Fruit fly (Drosophila melanogaster) whole organism, embryonic: ENCODE measurements around the gene CG1927.
A peak's percentile ranks its signal among the peaks of the same experiment; 100 is the strongest.

Experiments
- Abd-B ChIP-seq: fragments of 200-800 bp; sonication (Bioruptor generic); optimal IDR thresholded peaks from 2 replicates; lab custom pipeline; 2018; ENCODE audit warnings: missing biosample characterization, mild to moderate bottlenecking, missing genetic modification characterization, moderate library complexity
- Aef1 ChIP-seq: fragments of 200-800 bp; sonication (Bioruptor generic); IDR thresholded peaks from 3 replicates; pipeline ENCODE4 v1.3.6; 2022; ENCODE audit warnings: missing biosample characterization, missing genetic modification characterization
- C15 ChIP-seq: fragments of 200-800 bp; sonication (Bioruptor generic); IDR thresholded peaks from 3 replicates; pipeline ENCODE4 v1.3.6; 2022; ENCODE audit warnings: missing biosample characterization, missing genetic modification characterization
- CG10431 ChIP-seq: fragments of 200-800 bp; sonication (Bioruptor generic); optimal IDR thresholded peaks from 3 replicates; lab custom pipeline; 2018; ENCODE audit warnings: missing biosample characterization, mild to moderate bottlenecking, missing genetic modification characterization
- CG11093 ChIP-seq: fragments of 200-800 bp; sonication (Bioruptor generic); IDR thresholded peaks from 3 replicates; pipeline ENCODE4 v1.3.6; 2022; ENCODE audit warnings: missing biosample characterization, missing genetic modification characterization
- CG14710 ChIP-seq: fragments of 200-800 bp; sonication (Bioruptor generic); optimal IDR thresholded peaks from 3 replicates; lab custom pipeline; 2019; ENCODE audit warnings: missing biosample characterization, mild to moderate bottlenecking, missing genetic modification characterization, moderate library complexity
- CG15073 ChIP-seq: fragments of 200-800 bp; sonication (Bioruptor generic); optimal IDR thresholded peaks from 2 replicates; lab custom pipeline; 2016; ENCODE audit warnings: missing biosample characterization, missing genetic modification characterization
- CG15696 ChIP-seq: fragments of 200-800 bp; sonication (Bioruptor generic); optimal IDR thresholded peaks from 2 replicates; lab custom pipeline; 2019; ENCODE audit warnings: missing biosample characterization, mild to moderate bottlenecking, missing genetic modification characterization, moderate library complexity
- CG16815 ChIP-seq: fragments of 200-800 bp; sonication (Bioruptor generic); optimal IDR thresholded peaks from 3 replicates; lab custom pipeline; 2017; ENCODE audit warnings: missing biosample characterization, mild to moderate bottlenecking, missing genetic modification characterization
- CG18011 ChIP-seq: fragments of 200-800 bp; sonication (Bioruptor generic); optimal IDR thresholded peaks from 2 replicates; lab custom pipeline; 2017; ENCODE audit warnings: missing biosample characterization, missing genetic modification characterization, mild to moderate bottlenecking, moderate library complexity, missing genotype
- CG32767 ChIP-seq: fragments of 200-800 bp; sonication (Bioruptor generic); IDR thresholded peaks from 2 replicates; pipeline ENCODE4 v1.3.6; 2022; ENCODE audit warnings: missing biosample characterization, missing genetic modification characterization
- CG32772 ChIP-seq: fragments of 200-800 bp; sonication (Bioruptor generic); IDR thresholded peaks from 2 replicates; pipeline ENCODE4 v1.3.6; 2022; ENCODE audit warnings: missing biosample characterization, missing genetic modification characterization
- CG4424 ChIP-seq: fragments of 200-800 bp; sonication (Bioruptor generic); optimal IDR thresholded peaks from 3 replicates; lab custom pipeline; 2016; ENCODE audit warnings: missing biosample characterization, missing genetic modification characterization
- CG5245 ChIP-seq: fragments of 200-800 bp; sonication (Bioruptor generic); optimal IDR thresholded peaks from 3 replicates; lab custom pipeline; 2016; ENCODE audit warnings: missing biosample characterization, missing genetic modification characterization
- CG6254 ChIP-seq: fragments of 200-800 bp; sonication (Bioruptor generic); optimal IDR thresholded peaks from 3 replicates; lab custom pipeline; 2017; ENCODE audit warnings: mild to moderate bottlenecking, missing biosample characterization, missing genetic modification reagents, missing genetic modification characterization
- CG6272 ChIP-seq: fragments of 200-800 bp; sonication (Bioruptor generic); IDR thresholded peaks from 2 replicates; pipeline ENCODE4 v1.3.6; 2022; ENCODE audit warnings: missing biosample characterization, missing genetic modification characterization
- CG6654 ChIP-seq: fragments of 200-800 bp; sonication (Bioruptor generic); optimal IDR thresholded peaks from 2 replicates; lab custom pipeline; 2017; ENCODE audit warnings: missing biosample characterization, mild to moderate bottlenecking, missing genetic modification characterization
- CG6813 ChIP-seq: fragments of 200-800 bp; sonication (Bioruptor generic); optimal IDR thresholded peaks from 2 replicates; lab custom pipeline; 2017; ENCODE audit warnings: missing biosample characterization, missing genetic modification characterization, mild to moderate bottlenecking, moderate library complexity, missing genetic modification reagents
- CG7556 ChIP-seq: fragments of 200-800 bp; sonication (Bioruptor generic); optimal IDR thresholded peaks from 2 replicates; lab custom pipeline; 2017; ENCODE audit warnings: missing biosample characterization, mild to moderate bottlenecking, missing genetic modification characterization
- CG9817 ChIP-seq: fragments of 200-800 bp; sonication (Bioruptor generic); optimal IDR thresholded peaks from 2 replicates; lab custom pipeline; 2018; ENCODE audit warnings: missing biosample characterization, mild to moderate bottlenecking, missing genetic modification characterization, moderate library complexity
- CG9876 ChIP-seq: fragments of 200-800 bp; sonication (Bioruptor generic); optimal IDR thresholded peaks from 2 replicates; lab custom pipeline; 2016; ENCODE audit warnings: missing biosample characterization, missing genetic modification characterization
- D19B ChIP-seq: fragments of 200-800 bp; sonication (Bioruptor generic); optimal IDR thresholded peaks from 2 replicates; lab custom pipeline; 2017; ENCODE audit warnings: missing biosample characterization, mild to moderate bottlenecking, missing genetic modification characterization
- Dip2 ChIP-seq: fragments of 200-800 bp; sonication (Bioruptor generic); IDR thresholded peaks from 2 replicates; pipeline ENCODE4 v1.3.6; 2022; ENCODE audit warnings: missing biosample characterization, missing genetic modification characterization
- Ets65A ChIP-seq: fragments of 200-800 bp; sonication (Bioruptor generic); peaks from one replicate; lab custom pipeline; 2016; ENCODE audit warnings: missing biosample characterization, missing genetic modification characterization
- GATAe ChIP-seq: fragments of 200-800 bp; sonication (Bioruptor generic); conservative IDR thresholded peaks from 2 replicates; pipeline ENCODE4 v1.3.6; 2022; ENCODE audit warnings: missing biosample characterization, missing genetic modification characterization
- Gug ChIP-seq: fragments of 200-800 bp; sonication (Bioruptor generic); IDR thresholded peaks from 4 replicates; pipeline ENCODE4 v1.3.6; 2022; ENCODE audit warnings: missing biosample characterization, missing genetic modification characterization
- Hmr ChIP-seq: fragments of 200-800 bp; sonication (Bioruptor generic); optimal IDR thresholded peaks from 3 replicates; lab custom pipeline; 2017; ENCODE audit warnings: mild to moderate bottlenecking, missing biosample characterization, missing genetic modification reagents, missing genetic modification characterization
- Max ChIP-seq: fragments of 200-800 bp; sonication (Bioruptor generic); optimal IDR thresholded peaks from 2 replicates; lab custom pipeline; 2016; ENCODE audit warnings: missing biosample characterization, mild to moderate bottlenecking, missing genetic modification characterization
- NK7.1 ChIP-seq: fragments of 200-800 bp; sonication (Bioruptor generic); optimal IDR thresholded peaks from 3 replicates; lab custom pipeline; 2016; ENCODE audit warnings: missing biosample characterization, missing genetic modification characterization
- Ptx1 ChIP-seq: fragments of 200-800 bp; sonication (Bioruptor generic); IDR thresholded peaks from 2 replicates; pipeline ENCODE4 v1.3.6; 2022; ENCODE audit warnings: missing biosample characterization, missing genetic modification characterization
- Sox100B ChIP-seq: fragments of 200-800 bp; sonication (Bioruptor generic); optimal IDR thresholded peaks from 3 replicates; lab custom pipeline; 2018; ENCODE audit warnings: missing biosample characterization, mild to moderate bottlenecking, missing genetic modification characterization
- ash1 ChIP-seq: fragments of 200-800 bp; sonication (Bioruptor generic); optimal IDR thresholded peaks from 2 replicates; lab custom pipeline; 2018; ENCODE audit warnings: missing biosample characterization, mild to moderate bottlenecking, missing genetic modification characterization
- ci ChIP-seq: fragments of 200-800 bp; sonication (Bioruptor generic); IDR thresholded peaks from 3 replicates; pipeline ENCODE4 v1.3.6; 2022; ENCODE audit warnings: missing biosample characterization, missing genetic modification characterization
- dan ChIP-seq: fragments of 200-800 bp; sonication (Bioruptor generic); IDR thresholded peaks from 2 replicates; pipeline ENCODE4 v1.3.6; 2022; ENCODE audit warnings: missing biosample characterization, missing genetic modification characterization
- dati ChIP-seq: fragments of 200-800 bp; sonication (Bioruptor generic); IDR thresholded peaks from 2 replicates; pipeline ENCODE4 v1.3.6; 2022; ENCODE audit warnings: missing biosample characterization, missing genetic modification characterization
- dimm ChIP-seq: fragments of 200-800 bp; sonication (Bioruptor generic); IDR thresholded peaks from 2 replicates; pipeline ENCODE4 v1.3.6; 2022; ENCODE audit warnings: missing biosample characterization, missing genetic modification characterization
- dpn ChIP-seq, 2 experiments: fragments of 200-800 bp; sonication (Bioruptor generic); optimal IDR thresholded peaks; 3 replicates each; lab custom pipeline; 2016; ENCODE audit warnings: missing biosample characterization in 2 of 2, missing genetic modification characterization in 2 of 2
- esg ChIP-seq: fragments of 200-800 bp; sonication (Bioruptor generic); conservative IDR thresholded peaks from 2 replicates; pipeline ENCODE4 v1.3.6; 2022; ENCODE audit warnings: missing biosample characterization, missing genetic modification characterization
- gce ChIP-seq: fragments of 200-800 bp; sonication (Bioruptor generic); IDR thresholded peaks from 3 replicates; pipeline ENCODE4 v1.3.6; 2022; ENCODE audit warnings: missing biosample characterization, missing genetic modification characterization
- gem ChIP-seq: fragments of 200-800 bp; sonication (Bioruptor generic); optimal IDR thresholded peaks from 2 replicates; lab custom pipeline; 2019; ENCODE audit warnings: missing biosample characterization, mild to moderate bottlenecking, missing genetic modification characterization, moderate library complexity
- gfzf ChIP-seq: fragments of 200-800 bp; sonication (Bioruptor generic); optimal IDR thresholded peaks from 2 replicates; lab custom pipeline; 2016; ENCODE audit warnings: missing biosample characterization, mild to moderate bottlenecking, missing genetic modification characterization, moderate library complexity
- gro ChIP-seq: fragments of 200-800 bp; sonication (Bioruptor generic); optimal IDR thresholded peaks from 2 replicates; lab custom pipeline; 2016; ENCODE audit warnings: missing biosample characterization, missing genetic modification characterization
- hkb ChIP-seq, 2 experiments: fragments of 200-800 bp in 1 of 2; fragments of >200 bp in 1 of 2; sonication (Bioruptor generic) in 1 of 2; IDR thresholded peaks in 1 of 2; optimal IDR thresholded peaks in 1 of 2; 2 replicates each; pipeline versions ENCODE4 v1.3.6 to Lab custom; 2017 to 2022; ENCODE audit warnings: missing biosample characterization in 1 of 2, missing genetic modification characterization in 1 of 2
- onecut ChIP-seq: fragments of 200-800 bp; sonication (Bioruptor generic); IDR thresholded peaks from 2 replicates; pipeline ENCODE4 v1.3.6; 2022; ENCODE audit warnings: missing biosample characterization, missing genetic modification characterization
- sc ChIP-seq, 3 experiments: fragments of >200 bp in 2 of 3; fragments of 200-800 bp in 1 of 3; sonication (Bioruptor generic) in 1 of 3; optimal IDR thresholded peaks; 2 replicates in 2 of 3; 3 replicates in 1 of 3; lab custom pipeline; 2017; ENCODE audit warnings: mild to moderate bottlenecking in 1 of 3, missing biosample characterization in 1 of 3, missing genetic modification characterization in 1 of 3, missing genetic modification reagents in 1 of 3
- schlank ChIP-seq: fragments of 200-800 bp; sonication (Bioruptor generic); optimal IDR thresholded peaks from 2 replicates; lab custom pipeline; 2018; ENCODE audit warnings: missing biosample characterization, mild to moderate bottlenecking, missing genetic modification characterization
- shn ChIP-seq: fragments of 200-800 bp; sonication (Bioruptor generic); optimal IDR thresholded peaks from 3 replicates; lab custom pipeline; 2016; ENCODE audit warnings: missing biosample characterization, missing genetic modification characterization
- ssp ChIP-seq: fragments of 200-800 bp; sonication (Bioruptor generic); IDR thresholded peaks from 2 replicates; pipeline ENCODE4 v1.3.6; 2022; ENCODE audit warnings: missing biosample characterization, missing genetic modification characterization
- tap ChIP-seq: fragments of 200-800 bp; optimal IDR thresholded peaks from 3 replicates; lab custom pipeline; 2019; ENCODE audit warnings: missing biosample characterization, mild to moderate bottlenecking, missing genetic modification characterization, moderate library complexity
- zen2 ChIP-seq: fragments of 200-800 bp; sonication (Bioruptor generic); IDR thresholded peaks from 3 replicates; pipeline ENCODE4 v1.3.6; 2022; ENCODE audit warnings: missing biosample characterization, missing genetic modification characterization; ENCODE audit not compliant: partially characterized antibody

Gene CG1927

dm6 chr3L:1962964-1963363 lies 6.9 kb downstream of the CG1927 start, which contains the start of gene SCOT (continued):
- TF ChIP-seq CG6272 (GFP tag; lab: Robert Waterston, UW) = peak; percentile 50; the same call in 1 of the 2 replicates
- no peak for TF ChIP-seq CG18011 (GFP tag; lab: Kevin White, UChicago)
- TF ChIP-seq ssp = peak; percentile 66
- TF ChIP-seq sc (optimal IDR thresholded peaks at IDR 0.05; lab: Kevin White, UChicago) = no peak
- no peak for TF ChIP-seq sc (GFP tag; optimal IDR thresholded peaks at IDR 0.05; lab: Kevin White, UChicago)
- TF ChIP-seq dimm (GFP tag; lab: Robert Waterston, UW) = peak; percentile 49
- TF ChIP-seq Max (GFP tag; lab: Kevin White, UChicago) = no peak
- TF ChIP-seq gro (GFP tag; lab: Kevin White, UChicago) = no peak
- no peak for TF ChIP-seq CG7556
- no peak for TF ChIP-seq GATAe (GFP tag; lab: Robert Waterston, UW)
- TF ChIP-seq gce (GFP tag; lab: Robert Waterston, UW) = peak; percentile 66; the same call in 1 of the 3 replicates
- TF ChIP-seq C15 (GFP tag; lab: Robert Waterston, UW) = no peak
- no peak for TF ChIP-seq hkb (optimal IDR thresholded peaks at IDR 0.05; lab: Kevin White, UChicago)
- TF ChIP-seq hkb (GFP tag; IDR thresholded peaks at IDR 0.05; lab: Robert Waterston, UW) = peak; percentile 85
- TF ChIP-seq Ptx1 = peak; percentile 90
- peak; percentile 65; the same call in 2 of the 3 replicates for TF ChIP-seq CG11093 (GFP tag; lab: Robert Waterston, UW)
- peak; percentile 92 for TF ChIP-seq ci (GFP tag; lab: Robert Waterston, UW)
- TF ChIP-seq dati (GFP tag; lab: Robert Waterston, UW) = peak; percentile 58
- TF ChIP-seq onecut (GFP tag; lab: Robert Waterston, UW) = peak; percentile 64
- TF ChIP-seq CG32772 (GFP tag; lab: Robert Waterston, UW) = peak; percentile 80
- peak; percentile 70 for TF ChIP-seq Aef1 (GFP tag; lab: Robert Waterston, UW)
- peak; percentile 60 to 76 for TF ChIP-seq dpn (GFP tag; optimal IDR thresholded peaks at IDR 0.05; lab: Kevin White, UChicago)
- TF ChIP-seq Hmr (GFP tag; lab: Kevin White, UChicago) = no peak
- TF ChIP-seq gfzf = no peak
- TF ChIP-seq Gug (GFP tag; lab: Robert Waterston, UW) = peak; percentile 75
- TF ChIP-seq Sox100B (GFP tag; lab: Kevin White, UChicago) = no peak
- no peak for TF ChIP-seq CG4424 (GFP tag; lab: Kevin White, UChicago)
- peak; percentile 85 for TF ChIP-seq Ets65A
- TF ChIP-seq CG16815 (GFP tag; lab: Kevin White, UChicago) = peak; percentile 41
- 0 out of 2 replicates have a peak, but pooled peaks have one; percentile 40 for TF ChIP-seq dan (GFP tag; lab: Robert Waterston, UW)
- no peak for TF ChIP-seq tap (tag; lab: Kevin White, UChicago)
- TF ChIP-seq ash1 = no peak
- no peak for TF ChIP-seq gem (tag; lab: Kevin White, UChicago)
- TF ChIP-seq CG5245 (GFP tag; lab: Kevin White, UChicago) = peak; percentile 40
- TF ChIP-seq schlank (tag; lab: Kevin White, UChicago) = no peak
- no peak for TF ChIP-seq CG14710 (tag; lab: Kevin White, UChicago)
- TF ChIP-seq CG15073 (GFP tag; lab: Kevin White, UChicago) = no peak
- TF ChIP-seq CG32767 = peak; percentile 71; the same call in 1 of the 2 replicates
- no peak for TF ChIP-seq CG6254
- TF ChIP-seq zen2 = no peak
- TF ChIP-seq CG6813 = peak; percentile 3
- TF ChIP-seq CG9876 = no peak
- TF ChIP-seq esg = peak; percentile 81
- peak; percentile 21 for TF ChIP-seq CG6654
- TF ChIP-seq CG10431 (GFP tag; lab: Kevin White, UChicago) = no peak
- TF ChIP-seq CG9817 (tag; lab: Kevin White, UChicago) = peak; percentile 52
- TF ChIP-seq D19B (GFP tag; lab: Kevin White, UChicago) = no peak
- peak; percentile 48 for TF ChIP-seq shn (GFP tag; lab: Kevin White, UChicago)
- peak; percentile 3 for TF ChIP-seq Abd-B (GFP tag; lab: Kevin White, UChicago)
- no peak for TF ChIP-seq CG15696 (tag; lab: Kevin White, UChicago)
- TF ChIP-seq NK7.1 (GFP tag; lab: Kevin White, UChicago) = peak; percentile 3
- TF ChIP-seq Dip2 (GFP tag; lab: Robert Waterston, UW) = no peak
